Worm (Caenorhabditis elegans) whole organism, early embryonic: ENCODE results near the gene Y32G9A.3.

Experiments
- F13C5.2 ChIP-seq: sonication (generic microtip); optimal IDR thresholded peaks from 2 replicates; lab custom pipeline; 2017; ENCODE audit warnings: mild to moderate bottlenecking, missing genetic modification characterization, inconsistent platforms, missing compliant biosample characterization
- hmbx-1 ChIP-seq: sonication (generic microtip); optimal IDR thresholded peaks from 2 replicates; lab custom pipeline; 2016; ENCODE audit warnings: mild to moderate bottlenecking, missing genetic modification characterization, missing compliant biosample characterization
- hmg-4 ChIP-seq: fragments of 200-800 bp; sonication (Bioruptor generic); optimal IDR thresholded peaks from 2 replicates; lab custom pipeline; 2018; ENCODE audit warnings: mild to moderate bottlenecking, missing genetic modification characterization, missing compliant biosample characterization
- hnd-1 ChIP-seq: sonication (generic microtip); optimal IDR thresholded peaks from 2 replicates; lab custom pipeline; 2016; ENCODE audit warnings: missing genetic modification characterization, missing compliant biosample characterization
- pes-1 ChIP-seq: fragments of 200-800 bp; sonication (Bioruptor generic); IDR thresholded peaks from 2 replicates; pipeline ENCODE4 v1.3.6; 2022; ENCODE audit warnings: missing genetic modification reagents, missing genetic modification characterization, missing compliant biosample characterization
- tbx-11 ChIP-seq: fragments of 200-800 bp; sonication (Bioruptor generic); IDR thresholded peaks from 2 replicates; pipeline ENCODE4 v1.3.6; 2022; ENCODE audit warnings: missing genetic modification characterization, missing compliant biosample characterization

- no peak for TF ChIP-seq hmbx-1 (tag; lab: Kevin White, UChicago)
- no peak for TF ChIP-seq pes-1 (GFP tag; lab: Robert Waterston, UW)
- TF ChIP-seq tbx-11 (GFP tag; lab: Robert Waterston, UW): no peak
- TF ChIP-seq hmg-4: no peak
- TF ChIP-seq hnd-1: no peak
- TF ChIP-seq F13C5.2 (tag; lab: Kevin White, UChicago): no peak
Observed at ce11 chrV:1886997-1887396, 24.2 kb upstream of the Y32G9A.3 start.
